Worm (Caenorhabditis elegans) whole organism, L2 larva: ENCODE results near the gene sshk-1.

Experiments used
- F13H6.1 ChIP-seq: sonication (generic microtip); optimal IDR thresholded peaks from 2 replicates; lab custom pipeline; 2016; ENCODE audit warnings: missing genetic modification characterization, missing compliant biosample characterization
- alr-1 ChIP-seq: fragments of 150-350 bp; optimal IDR thresholded peaks from 2 replicates; lab custom pipeline; 2014; ENCODE audit warnings: missing biosample characterization, missing genetic modification characterization
- elt-3 ChIP-seq: sonication (generic microtip); optimal IDR thresholded peaks from 2 replicates; lab custom pipeline; 2017; ENCODE audit warnings: missing biosample characterization, missing genetic modification characterization
- nhr-10 ChIP-seq: sonication (generic microtip); optimal IDR thresholded peaks from 2 replicates; lab custom pipeline; 2017; ENCODE audit warnings: missing biosample characterization, missing genetic modification characterization
- nhr-77 ChIP-seq: fragments of 150-350 bp; optimal IDR thresholded peaks from 2 replicates; lab custom pipeline; 2014; ENCODE audit warnings: missing biosample characterization, missing genetic modification characterization
- sma-9 ChIP-seq, 2 experiments: fragments of 150-350 bp in 1 of 2; sonication (generic microtip) in 1 of 2; optimal IDR thresholded peaks; 2 replicates each; lab custom pipeline; 2014 to 2016; ENCODE audit warnings: missing genetic modification characterization in 2 of 2, mild to moderate bottlenecking in 1 of 2, missing biosample characterization in 1 of 2, missing compliant biosample characterization in 1 of 2, missing genetic modification reagents in 1 of 2, moderate library complexity in 1 of 2

DNA sequence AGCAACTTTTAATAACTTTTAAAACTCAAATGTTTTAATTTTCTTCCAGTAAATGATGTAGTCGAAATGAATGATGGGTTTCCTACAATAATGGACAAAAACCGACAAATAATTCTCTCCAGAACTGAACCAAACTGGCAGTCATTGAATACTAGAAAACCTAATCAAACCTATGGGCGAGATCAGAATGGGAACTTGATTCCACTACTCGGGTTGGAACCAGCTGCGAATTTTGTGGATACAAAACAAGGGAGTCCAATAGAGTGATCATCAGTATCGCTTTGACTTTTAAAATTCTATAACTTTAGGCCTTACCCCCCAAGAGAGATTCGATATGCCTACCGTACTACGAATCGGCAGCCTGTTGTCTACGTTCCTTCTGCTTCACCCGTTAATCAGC, 10.7 kb downstream of the sshk-1 start:
- TF ChIP-seq nhr-77 (tag; lab: Kevin White, UChicago) = no peak
- no peak for TF ChIP-seq sma-9 (GFP tag; optimal IDR thresholded peaks at IDR 0.05; lab: Kevin White, UChicago)
- TF ChIP-seq sma-9 (tag; optimal IDR thresholded peaks at IDR 0.05; lab: Kevin White, UChicago) = no peak
- TF ChIP-seq nhr-10 (tag; lab: Kevin White, UChicago) = no peak
- no peak for TF ChIP-seq elt-3 (tag; lab: Kevin White, UChicago)
- TF ChIP-seq alr-1 (tag; lab: Kevin White, UChicago) = no peak
- no peak for TF ChIP-seq F13H6.1 (tag; lab: Kevin White, UChicago)
